Worm (Caenorhabditis elegans) whole organism, L2 larva: ENCODE data around the gene Y116A8C.23.
"Not testable (repeated sequence)": the region's sequence is repeated elsewhere in the genome, so short reads cannot be mapped to it uniquely, and the experiment has no call there.

ENCODE experiments used
- alr-1 ChIP-seq: fragments of 150-350 bp; optimal IDR thresholded peaks from 2 replicates; lab custom pipeline; 2014; ENCODE audit warnings: missing biosample characterization, missing genetic modification characterization
- aly-2 ChIP-seq: fragments of 150-350 bp; optimal IDR thresholded peaks from 2 replicates; lab custom pipeline; 2014; ENCODE audit warnings: missing biosample characterization, missing genetic modification characterization
- ama-1 ChIP-seq: fragments of 150-350 bp; optimal IDR thresholded peaks from 2 replicates; lab custom pipeline; 2018; ENCODE audit warnings: inconsistent platforms
- crh-2 ChIP-seq: sonication (generic microtip); optimal IDR thresholded peaks from 2 replicates; lab custom pipeline; 2017; ENCODE audit warnings: missing biosample characterization, missing genetic modification characterization
- dmd-4 ChIP-seq: sonication (generic microtip); optimal IDR thresholded peaks from 2 replicates; lab custom pipeline; 2017; ENCODE audit warnings: missing biosample characterization, missing genetic modification characterization
- egl-27 ChIP-seq: sonication (generic microtip); optimal IDR thresholded peaks from 3 replicates; lab custom pipeline; 2017; ENCODE audit warnings: missing biosample characterization, missing genetic modification reagents, missing genetic modification characterization
- lin-39 ChIP-seq: fragments of 150-350 bp; optimal IDR thresholded peaks from 2 replicates; lab custom pipeline; 2014; ENCODE audit warnings: missing biosample characterization, missing genetic modification reagents, missing genetic modification characterization
- nhr-11 ChIP-seq: fragments of 150-350 bp; optimal IDR thresholded peaks from 2 replicates; lab custom pipeline; 2014; ENCODE audit warnings: missing biosample characterization, missing genetic modification characterization
- nhr-12 ChIP-seq: fragments of 150-350 bp; optimal IDR thresholded peaks from 2 replicates; lab custom pipeline; 2014; ENCODE audit warnings: missing biosample characterization, missing genetic modification characterization
- nhr-237 ChIP-seq: fragments of 150-350 bp; optimal IDR thresholded peaks from 2 replicates; lab custom pipeline; 2014; ENCODE audit warnings: missing biosample characterization, missing genetic modification characterization
- snpc-4 ChIP-seq: fragments of 150-350 bp; optimal IDR thresholded peaks from 2 replicates; lab custom pipeline; 2014; ENCODE audit warnings: missing biosample characterization, missing genetic modification characterization
- unc-62 ChIP-seq: fragments of 150-350 bp; optimal IDR thresholded peaks from 2 replicates; lab custom pipeline; 2014; ENCODE audit warnings: missing biosample characterization, missing genetic modification reagents, missing genetic modification characterization
- ztf-11 ChIP-seq: sonication (generic microtip); optimal IDR thresholded peaks from 2 replicates; lab custom pipeline; 2017; ENCODE audit warnings: missing biosample characterization, missing genetic modification characterization

- not testable (repeated sequence) for TF ChIP-seq egl-27 (tag; lab: Kevin White, UChicago); lin-39 (tag; lab: Kevin White, UChicago); nhr-237; nhr-11 (tag; lab: Kevin White, UChicago); snpc-4 (tag; lab: Kevin White, UChicago); crh-2 (tag; lab: Kevin White, UChicago); unc-62 (GFP tag; lab: Kevin White, UChicago); dmd-4 (tag; lab: Kevin White, UChicago); aly-2 (tag; lab: Kevin White, UChicago); ztf-11; nhr-12 (tag; lab: Kevin White, UChicago); alr-1 (tag; lab: Kevin White, UChicago); ama-1 (lab: Kevin White, UChicago)
Observed at ce11 chrIV:17063700-17064099, 10.3 kb downstream of the Y116A8C.23 start, which contains the start of gene Y116A8C.467.
